Fruit fly (Drosophila melanogaster): ENCODE measurements around the gene CG6310.

dm6 chr3L:11091943-11092609, 22.4 kb upstream of the CG6310 start:
- peak; percentile 50 for TF ChIP-seq Pif1B (GFP tag; optimal IDR thresholded peaks at IDR 0.05)
- TF ChIP-seq Ets98B (GFP tag; IDR thresholded peaks at IDR 0.05), result peak; percentile 49
- TF ChIP-seq CG12605 (GFP tag; IDR thresholded peaks at IDR 0.05), result 0 out of 2 replicates have a peak, but pooled peaks have one; percentile 21
- TF ChIP-seq EcR (GFP tag; optimal IDR thresholded peaks at IDR 0.05), result no peak
- TF ChIP-seq CG15710 (tag; optimal IDR thresholded peaks at IDR 0.05), result peak; percentile 23
- no peak for TF ChIP-seq D1 (tag; optimal IDR thresholded peaks at IDR 0.05)
- no peak for TF ChIP-seq CG17806 (tag; optimal IDR thresholded peaks at IDR 0.05)
- no peak for TF ChIP-seq CG9948 (tag; optimal IDR thresholded peaks at IDR 0.05)
